Worm (Caenorhabditis elegans): Measurements from ENCODE around the gene R08C7.11.

Gene R08C7.11

ce11 chrIV:4410526-4410925, 44.2 kb downstream of the R08C7.11 start:
- no peak for TF ChIP-seq elt-2 (tag; optimal IDR thresholded peaks at IDR 0.05)
- no peak for TF ChIP-seq ceh-82 (tag; optimal IDR thresholded peaks at IDR 0.05)
- TF ChIP-seq skn-1 (tag; optimal IDR thresholded peaks at IDR 0.05) = no peak
- no peak for TF ChIP-seq R02D3.7 (tag; optimal IDR thresholded peaks at IDR 0.05)
- TF ChIP-seq egl-27 (tag; optimal IDR thresholded peaks at IDR 0.05) = no peak
- no peak for TF ChIP-seq nhr-11 (tag; optimal IDR thresholded peaks at IDR 0.05)
- TF ChIP-seq daf-12 (tag; optimal IDR thresholded peaks at IDR 0.05) = no peak
- TF ChIP-seq ztf-4 (tag; optimal IDR thresholded peaks at IDR 0.05) = no peak

- TF ChIP-seq unc-39 (tag; optimal IDR thresholded peaks at IDR 0.05) (no peak), ama-1 (optimal IDR thresholded peaks at IDR 0.05) (peak; percentile 15)
These were observed 46.0 kb downstream of the R08C7.11 start for ce11 chrIV:4408714-4409113.

DNA sequence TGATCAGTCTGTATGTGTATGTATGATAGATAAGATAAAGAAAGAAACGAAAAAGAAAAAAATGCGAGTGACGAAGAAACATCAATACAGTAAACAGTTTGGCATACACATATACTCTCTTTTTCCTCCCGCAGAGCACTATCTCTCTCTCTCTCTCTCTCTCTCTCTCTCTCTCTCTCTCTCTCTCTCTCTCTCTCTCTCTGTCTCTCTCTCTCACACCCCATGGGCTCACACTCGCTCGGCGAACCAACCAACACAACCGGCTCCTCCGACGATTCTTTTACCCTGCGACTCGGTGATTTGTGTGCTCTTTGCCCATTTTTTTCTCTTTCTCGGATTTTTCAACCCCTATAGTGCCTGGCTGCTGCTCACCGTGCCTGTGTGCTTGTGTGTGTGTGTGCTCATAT, 47.7 kb downstream of the R08C7.11 start:
- TF ChIP-seq ztf-11 (tag; optimal IDR thresholded peaks at IDR 0.05) (no peak), pqm-1 (tag; optimal IDR thresholded peaks at IDR 0.05) (peak; percentile 88), elt-2 (tag; optimal IDR thresholded peaks at IDR 0.05) (peak; percentile 80), ama-1 (optimal IDR thresholded peaks at IDR 0.05) (peak; percentile 37), ceh-28 (tag; optimal IDR thresholded peaks at IDR 0.05) (peak; percentile 19), pha-4 (tag; optimal IDR thresholded peaks at IDR 0.05) (peak; percentile 94), nfya-1 (tag; optimal IDR thresholded peaks at IDR 0.05; ENCODE audit: insufficient read depth) (peak; percentile 60), hmg-11 (tag; optimal IDR thresholded peaks at IDR 0.05) (no peak), jun-1 (tag; optimal IDR thresholded peaks at IDR 0.05) (peak; percentile 47)

ce11 chrIV:4406054-4406539, 48.6 kb downstream of the R08C7.11 start:
- TF ChIP-seq lin-15B (tag; optimal IDR thresholded peaks at IDR 0.05) (peak; percentile 75), nhr-12 (tag; optimal IDR thresholded peaks at IDR 0.05) (no peak), pqm-1 (tag; optimal IDR thresholded peaks at IDR 0.05) (peak; percentile 68), snpc-4 (tag; optimal IDR thresholded peaks at IDR 0.05) (peak; percentile 78), nhr-23 (tag; optimal IDR thresholded peaks at IDR 0.05) (peak; percentile 24), nhr-237 (tag; optimal IDR thresholded peaks at IDR 0.05) (no peak), egl-27 (tag; optimal IDR thresholded peaks at IDR 0.05) (peak; percentile 40), nhr-11 (tag; optimal IDR thresholded peaks at IDR 0.05) (peak; percentile 47), egl-5 (tag; optimal IDR thresholded peaks at IDR 0.05) (peak; percentile 38), nhr-25 (tag; optimal IDR thresholded peaks at IDR 0.05) (peak; percentile 34), ama-1 (optimal IDR thresholded peaks at IDR 0.05) (peak; percentile 36), nhr-76 (tag; optimal IDR thresholded peaks at IDR 0.05) (no peak), pha-4 (tag; optimal IDR thresholded peaks at IDR 0.05) (peak; percentile 76), daf-12 (tag; optimal IDR thresholded peaks at IDR 0.05) (no peak), elt-2 (tag; optimal IDR thresholded peaks at IDR 0.05) (peak; percentile 78), ztf-4 (tag; optimal IDR thresholded peaks at IDR 0.05) (no peak), skn-1 (tag; optimal IDR thresholded peaks at IDR 0.05) (peak; percentile 16), unc-62 (GFP tag; optimal IDR thresholded peaks at IDR 0.05) (peak; percentile 30), nfya-1 (tag; optimal IDR thresholded peaks at IDR 0.05; ENCODE audit: insufficient read depth) (peak; percentile 75), ztf-11 (tag; optimal IDR thresholded peaks at IDR 0.05) (no peak), lin-39 (tag; optimal IDR thresholded peaks at IDR 0.05) (peak; percentile 91), hmg-11 (tag; optimal IDR thresholded peaks at IDR 0.05) (peak; percentile 8), fkh-2 (tag; optimal IDR thresholded peaks at IDR 0.05) (no peak)

DNA sequence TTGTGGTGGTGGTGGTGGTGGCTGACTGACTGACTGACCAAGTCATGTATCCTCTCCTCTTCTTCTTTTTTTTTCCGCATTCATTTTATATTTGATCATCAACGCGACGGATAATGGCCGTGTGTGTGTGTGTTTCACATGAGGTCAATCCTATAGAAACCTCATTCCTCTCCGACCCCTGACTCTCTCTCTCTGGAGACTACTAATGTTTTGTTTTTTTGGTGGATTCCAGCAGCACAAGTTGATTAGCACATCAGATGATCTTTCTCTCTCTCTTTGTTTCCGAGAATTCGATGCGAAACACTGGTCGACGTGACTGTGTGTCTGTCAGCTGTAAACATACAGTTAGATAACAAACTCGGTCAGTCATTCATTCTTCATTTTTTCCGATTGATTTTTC, 49.6 kb downstream of the R08C7.11 start, which contains the start of gene Y24D9A.7:
Y24D9A.7 (minus strand) TSS at position 46 of the 400 bp plus-strand sequence.
- TF ChIP-seq elt-1 (tag; optimal IDR thresholded peaks at IDR 0.05) = no peak
- TF ChIP-seq nhr-77 (tag; optimal IDR thresholded peaks at IDR 0.05) = no peak
- no peak for TF ChIP-seq aly-2 (tag; optimal IDR thresholded peaks at IDR 0.05)
- TF ChIP-seq unc-62 (GFP tag; optimal IDR thresholded peaks at IDR 0.05) = no peak
- peak; percentile 33 for TF ChIP-seq pha-4 (tag; optimal IDR thresholded peaks at IDR 0.05)
- TF ChIP-seq ceh-16 (tag; optimal IDR thresholded peaks at IDR 0.05) = no peak
- TF ChIP-seq nhr-43 (tag; optimal IDR thresholded peaks at IDR 0.05; ENCODE audit: poor library complexity, severe bottlenecking) = peak; percentile 66
- TF ChIP-seq ztf-11 (tag; optimal IDR thresholded peaks at IDR 0.05) = no peak
- TF ChIP-seq daf-12 (tag; optimal IDR thresholded peaks at IDR 0.05) = no peak
- TF ChIP-seq nhr-11 (tag; optimal IDR thresholded peaks at IDR 0.05) = no peak
- no peak for TF ChIP-seq fkh-10 (GFP tag; optimal IDR thresholded peaks at IDR 0.05)
- TF ChIP-seq ZK546.5 (tag; optimal IDR thresholded peaks at IDR 0.05) = no peak
- no peak for TF ChIP-seq unc-39 (tag; optimal IDR thresholded peaks at IDR 0.05)
- peak; percentile 8 for TF ChIP-seq pqm-1 (tag; optimal IDR thresholded peaks at IDR 0.05)
- no peak for TF ChIP-seq ceh-28 (tag; optimal IDR thresholded peaks at IDR 0.05)
- peak; percentile 42 for TF ChIP-seq nhr-23 (tag; optimal IDR thresholded peaks at IDR 0.05)
- no peak for TF ChIP-seq zag-1 (tag; optimal IDR thresholded peaks at IDR 0.05)
- TF ChIP-seq mdl-1 (tag; optimal IDR thresholded peaks at IDR 0.05) = no peak
- TF ChIP-seq hmg-11 (tag; optimal IDR thresholded peaks at IDR 0.05) = no peak
- no peak for TF ChIP-seq snpc-4 (tag; optimal IDR thresholded peaks at IDR 0.05)
- no peak for TF ChIP-seq egl-27 (tag; optimal IDR thresholded peaks at IDR 0.05)
- TF ChIP-seq skn-1 (tag; optimal IDR thresholded peaks at IDR 0.05) = no peak
- TF ChIP-seq lin-39 (tag; optimal IDR thresholded peaks at IDR 0.05) = peak; percentile 45
- TF ChIP-seq tbx-2 (tag; optimal IDR thresholded peaks at IDR 0.05) = no peak
- no peak for TF ChIP-seq nhr-237 (tag; optimal IDR thresholded peaks at IDR 0.05)
- TF ChIP-seq egl-5 (tag; optimal IDR thresholded peaks at IDR 0.05) = peak; percentile 78
- no peak for TF ChIP-seq lin-15B (tag; optimal IDR thresholded peaks at IDR 0.05)
- TF ChIP-seq nhr-12 (tag; optimal IDR thresholded peaks at IDR 0.05) = no peak
- TF ChIP-seq nhr-28 (tag; optimal IDR thresholded peaks at IDR 0.05) = no peak
- TF ChIP-seq mml-1 (tag; optimal IDR thresholded peaks at IDR 0.05) = no peak
- no peak for TF ChIP-seq fos-1 (tag; optimal IDR thresholded peaks at IDR 0.05)
- peak; percentile 5 for TF ChIP-seq lsy-12 (tag; optimal IDR thresholded peaks at IDR 0.05)
- peak; percentile 24 for TF ChIP-seq elt-2 (tag; optimal IDR thresholded peaks at IDR 0.05)
